Fruit fly (Drosophila melanogaster): ENCODE data around the gene morgue.

- TF ChIP-seq pan (optimal IDR thresholded peaks at IDR 0.05) (no peak), EcR (GFP tag; optimal IDR thresholded peaks at IDR 0.05) (no peak), CG8478 (optimal IDR thresholded peaks at IDR 0.05) (no peak), usp (GFP tag; optimal IDR thresholded peaks at IDR 0.05) (no peak), psq (optimal IDR thresholded peaks at IDR 0.05) (no peak)
These were observed 4.1 kb upstream of the morgue start, which contains the start of gene MFS18 for dm6 chr2L:4448582-4449016.
